Worm (Caenorhabditis elegans) whole organism, L1 larva: ENCODE data around the gene W01A11.7.

ENCODE experiments used
- C04F5.9 ChIP-seq: sonication (generic microtip); optimal IDR thresholded peaks from 2 replicates; lab custom pipeline; 2016; ENCODE audit warnings: missing genetic modification characterization, missing compliant biosample characterization
- C34B4.2 ChIP-seq: sonication (generic microtip); optimal IDR thresholded peaks from 2 replicates; lab custom pipeline; 2017; ENCODE audit warnings: mild to moderate bottlenecking, missing genetic modification characterization, missing compliant biosample characterization
- F16B12.6 ChIP-seq: fragments of 150-350 bp; optimal IDR thresholded peaks from 2 replicates; lab custom pipeline; 2014; ENCODE audit warnings: missing biosample characterization, missing genetic modification characterization
- aha-1 ChIP-seq: fragments of 150-350 bp; optimal IDR thresholded peaks from 2 replicates; lab custom pipeline; 2014; ENCODE audit warnings: missing biosample characterization, missing genetic modification characterization
- alr-1 ChIP-seq: fragments of 200-800 bp; sonication (Bioruptor generic); optimal IDR thresholded peaks from 2 replicates; lab custom pipeline; 2018; ENCODE audit warnings: borderline replicate concordance, mild to moderate bottlenecking, missing genetic modification characterization, missing compliant biosample characterization
- aly-2 ChIP-seq: fragments of 150-350 bp; optimal IDR thresholded peaks from 2 replicates; lab custom pipeline; 2014; ENCODE audit warnings: missing biosample characterization, missing genetic modification characterization
- ama-1 ChIP-seq: fragments of 150-350 bp; optimal IDR thresholded peaks from 2 replicates; lab custom pipeline; 2014
- blmp-1 ChIP-seq: fragments of 150-350 bp; optimal IDR thresholded peaks from 2 replicates; lab custom pipeline; 2014; ENCODE audit warnings: missing biosample characterization, missing genetic modification characterization
- ceh-63 ChIP-seq: fragments of 200-800 bp; sonication (Bioruptor generic); optimal IDR thresholded peaks from 2 replicates; lab custom pipeline; 2018; ENCODE audit warnings: mild to moderate bottlenecking, missing genetic modification characterization, missing compliant biosample characterization
- ceh-82 ChIP-seq, 3 experiments: fragments of 150-350 bp in 1 of 3; sonication (generic microtip) in 2 of 3; optimal IDR thresholded peaks; 2 replicates each; lab custom pipeline; 2014 to 2017; ENCODE audit warnings: missing biosample characterization in 3 of 3, missing genetic modification characterization in 3 of 3
- ceh-90 ChIP-seq: sonication (generic microtip); optimal IDR thresholded peaks from 2 replicates; lab custom pipeline; 2016; ENCODE audit warnings: missing genetic modification characterization, missing compliant biosample characterization
- ces-1 ChIP-seq: fragments of 150-350 bp; optimal IDR thresholded peaks from 2 replicates; lab custom pipeline; 2014; ENCODE audit warnings: missing biosample characterization, missing genetic modification reagents, missing genetic modification characterization
- dpl-1 ChIP-seq, 3 experiments: fragments of 150-350 bp in 2 of 3; sonication (generic microtip) in 1 of 3; optimal IDR thresholded peaks; 2 replicates each; lab custom pipeline; 2014 to 2017; ENCODE audit warnings: missing biosample characterization in 3 of 3, missing genetic modification characterization in 3 of 3, missing genetic modification reagents in 3 of 3
- dsc-1 ChIP-seq: sonication (generic microtip); optimal IDR thresholded peaks from 2 replicates; lab custom pipeline; 2016; ENCODE audit warnings: mild to moderate bottlenecking, missing genetic modification characterization, missing compliant biosample characterization
- efl-1 ChIP-seq, 4 experiments: fragments of 150-350 bp; optimal IDR thresholded peaks in 3 of 4; peaks in 1 of 4; 1 replicate in 1 of 4; 2 replicates in 3 of 4; lab custom pipeline; 2014; ENCODE audit warnings: missing biosample characterization in 2 of 4, missing genetic modification characterization in 2 of 4, missing genetic modification reagents in 2 of 4
- egl-13 ChIP-seq: sonication (generic microtip); optimal IDR thresholded peaks from 2 replicates; lab custom pipeline; 2016; ENCODE audit warnings: missing genotype, missing genetic modification reagents, missing genetic modification characterization, missing compliant biosample characterization
- egl-27 ChIP-seq, 2 experiments: fragments of 150-350 bp in 1 of 2; sonication (generic microtip); optimal IDR thresholded peaks; 3 replicates each; lab custom pipeline; 2017 to 2018; ENCODE audit warnings: missing biosample characterization in 2 of 2, missing genetic modification characterization in 2 of 2, missing genetic modification reagents in 2 of 2
- fkh-10 ChIP-seq: sonication (generic microtip); optimal IDR thresholded peaks from 2 replicates; lab custom pipeline; 2017; ENCODE audit warnings: missing biosample characterization, missing genetic modification reagents, missing genetic modification characterization
- fkh-8 ChIP-seq: sonication (generic microtip); optimal IDR thresholded peaks from 2 replicates; lab custom pipeline; 2016; ENCODE audit warnings: mild to moderate bottlenecking, missing genetic modification characterization, missing compliant biosample characterization
- hlh-17 ChIP-seq: fragments of 200-800 bp; sonication (Bioruptor generic); optimal IDR thresholded peaks from 2 replicates; lab custom pipeline; 2018; ENCODE audit warnings: missing genetic modification characterization, mild to moderate bottlenecking, missing compliant biosample characterization, moderate library complexity, borderline replicate concordance
- lin-13 ChIP-seq: fragments of 150-350 bp; optimal IDR thresholded peaks from 2 replicates; lab custom pipeline; 2014; ENCODE audit warnings: missing biosample characterization, missing genetic modification reagents, missing genetic modification characterization
- lin-14 ChIP-seq: fragments of 200-800 bp; sonication (Bioruptor generic); optimal IDR thresholded peaks from 2 replicates; lab custom pipeline; 2018; ENCODE audit warnings: mild to moderate bottlenecking, missing genetic modification characterization, moderate library complexity, missing compliant biosample characterization
- lin-15B ChIP-seq: fragments of 150-350 bp; sonication (generic microtip); optimal IDR thresholded peaks from 3 replicates; lab custom pipeline; 2014; ENCODE audit warnings: missing biosample characterization, missing genetic modification characterization
- lin-35 ChIP-seq, 2 experiments: fragments of 150-350 bp; optimal IDR thresholded peaks; 2 replicates each; lab custom pipeline; 2014; ENCODE audit warnings: missing biosample characterization in 2 of 2, missing genetic modification characterization in 2 of 2, missing genetic modification reagents in 2 of 2
- lin-39 ChIP-seq: fragments of 150-350 bp; optimal IDR thresholded peaks from 2 replicates; lab custom pipeline; 2014; ENCODE audit warnings: missing biosample characterization, missing genetic modification reagents, missing genetic modification characterization
- lir-3 ChIP-seq: sonication (generic microtip); optimal IDR thresholded peaks from 2 replicates; lab custom pipeline; 2016; ENCODE audit warnings: mild to moderate bottlenecking, missing genetic modification characterization, moderate library complexity, missing compliant biosample characterization; ENCODE audit not compliant: poor library complexity
- lsy-2 ChIP-seq, 2 experiments: fragments of 150-350 bp; optimal IDR thresholded peaks; 2 replicates each; lab custom pipeline; 2014; ENCODE audit warnings: missing biosample characterization in 2 of 2, missing genetic modification characterization in 2 of 2
- mab-9 ChIP-seq: fragments of 200-800 bp; sonication (Bioruptor generic); IDR thresholded peaks from 2 replicates; pipeline ENCODE4 v1.3.6; 2022; ENCODE audit warnings: missing genetic modification reagents, missing genetic modification characterization, missing compliant biosample characterization
- mdl-1 ChIP-seq, 2 experiments: fragments of 150-350 bp; optimal IDR thresholded peaks; 2 replicates each; lab custom pipeline; 2014 to 2017; ENCODE audit warnings: missing biosample characterization in 2 of 2, missing genetic modification characterization in 2 of 2, inconsistent platforms in 1 of 2
- nhr-19 ChIP-seq: fragments of 200-800 bp; sonication (Bioruptor generic); conservative IDR thresholded peaks from 2 replicates; pipeline ENCODE4 v1.3.6; 2022; ENCODE audit warnings: missing genetic modification characterization, missing compliant biosample characterization
- nhr-237 ChIP-seq: fragments of 150-350 bp; optimal IDR thresholded peaks from 2 replicates; lab custom pipeline; 2014; ENCODE audit warnings: missing biosample characterization, missing genetic modification characterization
- nhr-28 ChIP-seq: fragments of 150-350 bp; optimal IDR thresholded peaks from 2 replicates; lab custom pipeline; 2014; ENCODE audit warnings: missing biosample characterization, missing genetic modification characterization
- nhr-47 ChIP-seq: sonication (generic microtip); optimal IDR thresholded peaks from 2 replicates; lab custom pipeline; 2016; ENCODE audit warnings: mild to moderate bottlenecking, missing genetic modification characterization, moderate library complexity, missing compliant biosample characterization
- nhr-71 ChIP-seq: sonication (generic microtip); optimal IDR thresholded peaks from 2 replicates; lab custom pipeline; 2016; ENCODE audit warnings: mild to moderate bottlenecking, missing genetic modification characterization, moderate library complexity, missing compliant biosample characterization
- nhr-76 ChIP-seq: sonication (generic microtip); optimal IDR thresholded peaks from 2 replicates; lab custom pipeline; 2017; ENCODE audit warnings: missing biosample characterization, missing genetic modification characterization
- nhr-77 ChIP-seq: fragments of 150-350 bp; optimal IDR thresholded peaks from 2 replicates; lab custom pipeline; 2014; ENCODE audit warnings: missing biosample characterization, missing genetic modification characterization
- nhr-84 ChIP-seq: sonication (generic microtip); optimal IDR thresholded peaks from 2 replicates; lab custom pipeline; 2017; ENCODE audit warnings: missing biosample characterization, missing genetic modification characterization
- nhr-85 ChIP-seq: sonication (generic microtip); peaks from one replicate; lab custom pipeline; 2016; ENCODE audit warnings: missing genetic modification characterization, inconsistent platforms, missing compliant biosample characterization
- nhr-90 ChIP-seq: sonication (generic microtip); optimal IDR thresholded peaks from 2 replicates; lab custom pipeline; 2016; ENCODE audit warnings: mild to moderate bottlenecking, missing genetic modification characterization, missing compliant biosample characterization; ENCODE audit not compliant: poor library complexity
- pax-3 ChIP-seq: fragments of 200-800 bp; sonication (Bioruptor generic); optimal IDR thresholded peaks from 2 replicates; lab custom pipeline; 2018; ENCODE audit warnings: mild to moderate bottlenecking, missing genetic modification characterization, moderate library complexity, missing compliant biosample characterization
- pqm-1 ChIP-seq: sonication (generic microtip); optimal IDR thresholded peaks from 3 replicates; lab custom pipeline; 2017; ENCODE audit warnings: missing biosample characterization, missing genetic modification characterization
- sox-4 ChIP-seq: sonication (generic microtip); optimal IDR thresholded peaks from 2 replicates; lab custom pipeline; 2016; ENCODE audit warnings: missing genetic modification characterization, missing compliant biosample characterization
- sup-37 ChIP-seq: fragments of 200-800 bp; sonication (Bioruptor generic); optimal IDR thresholded peaks from 2 replicates; lab custom pipeline; 2018; ENCODE audit warnings: mild to moderate bottlenecking, missing genetic modification characterization, missing compliant biosample characterization
- unc-130 ChIP-seq: fragments of 150-350 bp; optimal IDR thresholded peaks from 2 replicates; lab custom pipeline; 2017; ENCODE audit warnings: missing biosample characterization, missing genetic modification characterization, inconsistent platforms
- unc-30 ChIP-seq: sonication (generic microtip); optimal IDR thresholded peaks from 2 replicates; lab custom pipeline; 2017; ENCODE audit warnings: missing biosample characterization, missing genetic modification characterization
- zag-1 ChIP-seq: fragments of 150-350 bp; optimal IDR thresholded peaks from 2 replicates; lab custom pipeline; 2014; ENCODE audit warnings: missing biosample characterization, missing genetic modification characterization
- zip-4 ChIP-seq: fragments of 200-800 bp; sonication (Bioruptor generic); optimal IDR thresholded peaks from 2 replicates; lab custom pipeline; 2018; ENCODE audit warnings: mild to moderate bottlenecking, missing genetic modification characterization, moderate library complexity, missing compliant biosample characterization
- ztf-11 ChIP-seq, 2 experiments: sonication (generic microtip); optimal IDR thresholded peaks; 2 replicates each; lab custom pipeline; 2016 to 2017; ENCODE audit warnings: missing genetic modification characterization in 2 of 2, missing biosample characterization in 1 of 2, missing compliant biosample characterization in 1 of 2
- ztf-4 ChIP-seq: fragments of 150-350 bp; optimal IDR thresholded peaks from 2 replicates; lab custom pipeline; 2014; ENCODE audit warnings: missing biosample characterization, missing genetic modification characterization

The W01A11.7 gene

DNA sequence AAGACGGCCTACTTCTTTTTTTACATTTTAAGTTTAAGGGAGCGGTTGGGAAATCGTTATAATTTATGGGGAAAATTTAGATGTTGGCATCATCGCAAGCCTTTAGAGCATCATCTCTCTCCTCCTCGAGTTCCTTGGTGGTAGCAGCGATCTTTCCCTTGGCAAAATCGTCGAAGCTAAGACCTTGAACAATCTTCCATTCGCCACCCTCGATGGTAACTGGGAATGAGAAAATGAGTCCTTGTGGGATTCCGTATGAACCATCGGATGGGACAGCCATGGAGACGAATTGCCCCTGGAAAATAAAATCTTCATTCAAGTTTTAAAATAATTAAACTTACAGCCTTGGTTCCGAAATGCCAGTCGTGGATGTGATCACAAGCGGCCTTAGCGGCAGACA is 10.2 kb upstream of the W01A11.7 start:
- TF ChIP-seq efl-1 (optimal IDR thresholded peaks at IDR 0.05; lab: Kevin White, UChicago): no peak
- no peak for TF ChIP-seq efl-1 (GFP tag; optimal IDR thresholded peaks at IDR 0.05 in 1 of 2; lab: Kevin White, UChicago)
- TF ChIP-seq nhr-76 (tag; lab: Kevin White, UChicago): no peak
- TF ChIP-seq sox-4: no peak
- no peak for TF ChIP-seq lsy-2 (tag; optimal IDR thresholded peaks at IDR 0.05; lab: Kevin White, UChicago)
- no peak for TF ChIP-seq unc-130 (tag; lab: Kevin White, UChicago)
- no peak for TF ChIP-seq nhr-71 (tag; lab: Kevin White, UChicago)
- TF ChIP-seq lin-39 (tag; lab: Kevin White, UChicago): no peak
- TF ChIP-seq nhr-90 (tag; lab: Kevin White, UChicago): no peak
- TF ChIP-seq ceh-82 (tag; optimal IDR thresholded peaks at IDR 0.05; lab: Kevin White, UChicago): no peak
- TF ChIP-seq aha-1: no peak
- TF ChIP-seq C04F5.9 (tag; lab: Kevin White, UChicago): no peak
- TF ChIP-seq nhr-19 (GFP tag; lab: Robert Waterston, UW): no peak
- TF ChIP-seq, all 84 proteins: peak for 0

DNA sequence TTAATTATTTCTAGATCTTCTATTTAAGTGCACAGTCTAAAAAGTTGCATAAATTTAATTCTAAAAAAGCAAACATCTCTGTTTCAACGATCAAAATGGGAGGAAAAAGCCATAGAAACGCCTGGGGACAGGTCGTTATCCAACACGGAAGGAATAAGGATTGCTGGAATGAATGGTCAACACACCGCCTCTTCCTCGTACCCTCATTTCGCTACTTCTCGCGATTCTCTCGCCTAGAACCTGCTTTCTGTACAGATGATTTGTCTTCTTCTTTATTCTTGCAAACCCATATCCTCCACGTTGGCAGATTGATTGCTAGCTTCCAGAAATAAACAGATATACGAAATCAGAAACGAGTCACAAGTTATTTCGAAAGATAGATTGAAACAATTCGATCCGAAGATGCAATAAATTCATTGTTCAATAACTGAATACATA is 9.7 kb upstream of the W01A11.7 start, which contains the start of gene dpy-11:
dpy-11 (minus strand) TSS at position 354 of the 438 bp plus-strand sequence.
- TF ChIP-seq nhr-84 (tag; lab: Kevin White, UChicago) (no peak), mdl-1 (tag; optimal IDR thresholded peaks at IDR 0.05; lab: Kevin White, UChicago) (no peak), blmp-1 (tag; lab: Kevin White, UChicago) (peak; percentile 38), ces-1 (GFP tag; lab: Kevin White, UChicago) (no peak), zag-1 (no peak), lir-3 (tag; lab: Kevin White, UChicago) (peak; percentile 30), pqm-1 (no peak), mab-9 (GFP tag; lab: Robert Waterston, UW) (no peak), lin-14 (GFP tag; lab: Kevin White, UChicago) (peak; percentile 39), alr-1 (tag; lab: Kevin White, UChicago) (no peak), nhr-19 (GFP tag; lab: Robert Waterston, UW) (peak; percentile 44; the same call in 1 of the 2 replicates), C04F5.9 (tag; lab: Kevin White, UChicago) (no peak), nhr-47 (tag; lab: Kevin White, UChicago) (peak; percentile 13), C34B4.2 (tag; lab: Kevin White, UChicago) (no peak), lin-13 (GFP tag; lab: Kevin White, UChicago) (no peak), sup-37 (GFP tag; lab: Kevin White, UChicago) (no peak), aha-1 (no peak), nhr-28 (tag; lab: Kevin White, UChicago) (no peak), unc-30 (no peak), ceh-63 (GFP tag; lab: Kevin White, UChicago) (no peak), ama-1 (lab: Kevin White, UChicago) (peak; percentile 92), zip-4 (GFP tag; lab: Kevin White, UChicago) (no peak), ceh-82 (tag; optimal IDR thresholded peaks at IDR 0.05; lab: Kevin White, UChicago) (peak in 1 of 3 experiments; percentile 11), nhr-237 (tag; lab: Kevin White, UChicago) (no peak), efl-1 (optimal IDR thresholded peaks at IDR 0.05; lab: Kevin White, UChicago) (no peak), efl-1 (GFP tag; optimal IDR thresholded peaks at IDR 0.05 in 1 of 2; lab: Kevin White, UChicago) (peak in 1 of 2 experiments; percentile 89), lin-35 (GFP tag; optimal IDR thresholded peaks at IDR 0.05; lab: Kevin White, UChicago) (peak in 1 of 2 experiments; percentile 12), egl-13 (tag; lab: Kevin White, UChicago) (no peak), nhr-85 (tag; lab: Kevin White, UChicago) (peak; percentile 70), ztf-11 (tag; optimal IDR thresholded peaks at IDR 0.05; lab: Kevin White, UChicago) (no peak), F16B12.6 (tag; lab: Kevin White, UChicago) (no peak), ztf-4 (peak; percentile 60), ceh-90 (no peak), nhr-76 (tag; lab: Kevin White, UChicago) (no peak), egl-27 (tag; optimal IDR thresholded peaks at IDR 0.05; lab: Kevin White, UChicago) (no peak), dpl-1 (GFP tag; optimal IDR thresholded peaks at IDR 0.05; lab: Kevin White, UChicago) (no peak), hlh-17 (GFP tag; lab: Kevin White, UChicago) (no peak), lin-15B (tag; lab: Kevin White, UChicago) (no peak), nhr-90 (tag; lab: Kevin White, UChicago) (peak; percentile 44), nhr-77 (no peak), aly-2 (tag; lab: Kevin White, UChicago) (peak; percentile 77), nhr-71 (tag; lab: Kevin White, UChicago) (peak; percentile 64), dsc-1 (no peak), pax-3 (tag; lab: Kevin White, UChicago) (no peak), fkh-10 (GFP tag; lab: Kevin White, UChicago) (no peak), fkh-8 (tag; lab: Kevin White, UChicago) (no peak)
